Fruit fly (Drosophila melanogaster) whole organism, embryonic: ENCODE data around the gene numb.

Source experiments
- Atf-2 ChIP-seq: fragments of 200-800 bp; sonication (Bioruptor generic); optimal IDR thresholded peaks from 2 replicates; lab custom pipeline; 2016; ENCODE audit warnings: missing biosample characterization, missing genetic modification characterization
- Bgb ChIP-seq: fragments of 200-800 bp; sonication (Bioruptor generic); IDR thresholded peaks from 2 replicates; pipeline ENCODE4 v1.3.6; 2022; ENCODE audit warnings: missing biosample characterization, missing genetic modification characterization; ENCODE audit not compliant: partially characterized antibody
- CG11085 ChIP-seq: fragments of 200-800 bp; sonication (Bioruptor generic); IDR thresholded peaks from 2 replicates; pipeline ENCODE4 v1.3.6; 2022; ENCODE audit warnings: missing biosample characterization, missing genetic modification characterization
- CG11695 ChIP-seq: fragments of 200-800 bp; sonication (Bioruptor generic); IDR thresholded peaks from 3 replicates; pipeline ENCODE4 v1.3.6; 2022; ENCODE audit warnings: missing biosample characterization, missing genetic modification characterization
- CG12155 ChIP-seq: fragments of 200-800 bp; sonication (Bioruptor generic); optimal IDR thresholded peaks from 3 replicates; lab custom pipeline; 2016; ENCODE audit warnings: missing biosample characterization, missing genetic modification characterization
- CG12744 ChIP-seq: fragments of 200-800 bp; sonication (Bioruptor generic); optimal IDR thresholded peaks from 2 replicates; lab custom pipeline; 2016; ENCODE audit warnings: missing biosample characterization, missing genetic modification characterization
- CG13894 ChIP-seq: fragments of 200-800 bp; sonication (Bioruptor generic); optimal IDR thresholded peaks from 3 replicates; lab custom pipeline; 2018; ENCODE audit warnings: missing biosample characterization, mild to moderate bottlenecking, missing genetic modification characterization, moderate library complexity
- CG14965 ChIP-seq: fragments of 200-800 bp; sonication (Bioruptor generic); optimal IDR thresholded peaks from 2 replicates; lab custom pipeline; 2016; ENCODE audit warnings: missing biosample characterization, missing genetic modification characterization, borderline replicate concordance
- CG15011 ChIP-seq: fragments of 200-800 bp; sonication (Bioruptor generic); optimal IDR thresholded peaks from 3 replicates; lab custom pipeline; 2018; ENCODE audit warnings: missing biosample characterization, mild to moderate bottlenecking, missing genetic modification characterization
- CG15479 ChIP-seq: fragments of 200-800 bp; sonication (Bioruptor generic); optimal IDR thresholded peaks from 3 replicates; lab custom pipeline; 2019; ENCODE audit warnings: missing biosample characterization, mild to moderate bottlenecking, missing genetic modification characterization, moderate library complexity
- CG16779 ChIP-seq: fragments of 200-800 bp; sonication (Bioruptor generic); IDR thresholded peaks from 2 replicates; pipeline ENCODE4 v1.3.6; 2022; ENCODE audit warnings: missing biosample characterization, missing genetic modification characterization
- CG2202 ChIP-seq: fragments of 200-800 bp; sonication (Bioruptor generic); optimal IDR thresholded peaks from 2 replicates; lab custom pipeline; 2018; ENCODE audit warnings: missing biosample characterization, mild to moderate bottlenecking, missing genetic modification characterization
- CG30403 ChIP-seq: fragments of 200-800 bp; sonication (Bioruptor generic); optimal IDR thresholded peaks from 3 replicates; lab custom pipeline; 2016; ENCODE audit warnings: missing biosample characterization, missing genetic modification characterization
- CG3163 ChIP-seq: fragments of 200-800 bp; sonication (Bioruptor generic); optimal IDR thresholded peaks from 3 replicates; lab custom pipeline; 2016; ENCODE audit warnings: missing biosample characterization, missing genetic modification characterization
- CG32532 ChIP-seq: fragments of 200-800 bp; sonication (Bioruptor generic); IDR thresholded peaks from 2 replicates; pipeline ENCODE4 v1.3.6; 2022; ENCODE audit warnings: missing biosample characterization, missing genetic modification characterization
- CG6175 ChIP-seq: fragments of 200-800 bp; sonication (Bioruptor generic); IDR thresholded peaks from 3 replicates; pipeline ENCODE4 v1.3.6; 2022; ENCODE audit warnings: missing biosample characterization, missing genetic modification characterization
- CG8388 ChIP-seq: fragments of 200-800 bp; sonication (Bioruptor generic); optimal IDR thresholded peaks from 2 replicates; lab custom pipeline; 2019; ENCODE audit warnings: missing biosample characterization, mild to moderate bottlenecking, missing genetic modification characterization, moderate library complexity
- Dad ChIP-seq: fragments of 200-800 bp; sonication (Bioruptor generic); optimal IDR thresholded peaks from 3 replicates; lab custom pipeline; 2016; ENCODE audit warnings: missing biosample characterization, missing genetic modification characterization
- Deaf1 ChIP-seq: fragments of 200-800 bp; optimal IDR thresholded peaks from 3 replicates; lab custom pipeline; 2019; ENCODE audit warnings: missing biosample characterization, mild to moderate bottlenecking, missing genetic modification characterization, moderate library complexity
- Dip3 ChIP-seq: fragments of 200-800 bp; sonication (Bioruptor generic); optimal IDR thresholded peaks from 3 replicates; lab custom pipeline; 2016; ENCODE audit warnings: missing biosample characterization, missing genetic modification characterization
- Eip74EF ChIP-seq, 2 experiments: fragments of 200-800 bp in 1 of 2; fragments of >200 bp in 1 of 2; sonication (Bioruptor generic) in 1 of 2; optimal IDR thresholded peaks; 2 replicates each; lab custom pipeline; 2017 to 2019; ENCODE audit warnings: missing biosample characterization in 2 of 2, missing genetic modification characterization in 2 of 2, mild to moderate bottlenecking in 1 of 2, moderate library complexity in 1 of 2
- Ets65A ChIP-seq: fragments of 200-800 bp; sonication (Bioruptor generic); peaks from one replicate; lab custom pipeline; 2016; ENCODE audit warnings: missing biosample characterization, missing genetic modification characterization
- HmgZ ChIP-seq: fragments of 200-800 bp; sonication (Bioruptor generic); optimal IDR thresholded peaks from 2 replicates; lab custom pipeline; 2018; ENCODE audit warnings: missing biosample characterization, mild to moderate bottlenecking, missing genetic modification characterization
- Jarid2 ChIP-seq: fragments of 200-800 bp; sonication (Bioruptor generic); optimal IDR thresholded peaks from 3 replicates; lab custom pipeline; 2017; ENCODE audit warnings: mild to moderate bottlenecking, missing biosample characterization, missing genetic modification reagents, missing genetic modification characterization
- Myb ChIP-seq: fragments of 200-800 bp; sonication (Bioruptor generic); optimal IDR thresholded peaks from 2 replicates; lab custom pipeline; 2016; ENCODE audit warnings: missing biosample characterization, missing genetic modification characterization
- Rx ChIP-seq: fragments of 200-800 bp; sonication (Bioruptor generic); IDR thresholded peaks from 2 replicates; pipeline ENCODE4 v1.3.6; 2022; ENCODE audit warnings: missing biosample characterization, missing genetic modification characterization
- Sry-β ChIP-seq: fragments of 200-800 bp; sonication (Bioruptor generic); optimal IDR thresholded peaks from 2 replicates; lab custom pipeline; 2018; ENCODE audit warnings: missing biosample characterization, mild to moderate bottlenecking, missing genetic modification characterization, moderate library complexity
- Trl ChIP-seq, 3 experiments: fragments of >200 bp in 2 of 3; fragments of 200-800 bp in 1 of 3; sonication (Bioruptor generic) in 1 of 3; optimal IDR thresholded peaks; 2 replicates in 1 of 3; 3 replicates in 2 of 3; lab custom pipeline; 2016 to 2017; ENCODE audit warnings: missing biosample characterization in 1 of 3, missing genetic modification characterization in 1 of 3
- abd-A ChIP-seq: fragments of 200-800 bp; sonication (Bioruptor generic); optimal IDR thresholded peaks from 3 replicates; lab custom pipeline; 2019; ENCODE audit warnings: missing biosample characterization, mild to moderate bottlenecking, missing genetic modification characterization, moderate library complexity
- ato ChIP-seq: fragments of 200-800 bp; sonication (Bioruptor generic); IDR thresholded peaks from 2 replicates; pipeline ENCODE4 v1.3.6; 2022; ENCODE audit warnings: missing biosample characterization, missing genetic modification characterization; ENCODE audit not compliant: partially characterized antibody
- az2 ChIP-seq: fragments of 200-800 bp; sonication (Bioruptor generic); optimal IDR thresholded peaks from 3 replicates; lab custom pipeline; 2016; ENCODE audit warnings: missing biosample characterization, missing genetic modification characterization
- caup ChIP-seq: fragments of 200-800 bp; sonication (Bioruptor generic); optimal IDR thresholded peaks from 3 replicates; lab custom pipeline; 2017; ENCODE audit warnings: missing biosample characterization, mild to moderate bottlenecking, missing genetic modification characterization, moderate library complexity; ENCODE audit not compliant: severe bottlenecking
- ci ChIP-seq: fragments of 200-800 bp; sonication (Bioruptor generic); IDR thresholded peaks from 3 replicates; pipeline ENCODE4 v1.3.6; 2022; ENCODE audit warnings: missing biosample characterization, missing genetic modification characterization
- ems ChIP-seq: fragments of 200-800 bp; sonication (Bioruptor generic); optimal IDR thresholded peaks from 3 replicates; lab custom pipeline; 2016; ENCODE audit warnings: missing biosample characterization, missing genetic modification characterization
- eyg ChIP-seq: fragments of 200-800 bp; sonication (Bioruptor generic); optimal IDR thresholded peaks from 3 replicates; lab custom pipeline; 2016; ENCODE audit warnings: missing biosample characterization, missing genetic modification characterization
- lab ChIP-seq: fragments of 200-800 bp; sonication (Bioruptor generic); optimal IDR thresholded peaks from 3 replicates; lab custom pipeline; 2017; ENCODE audit warnings: missing biosample characterization, missing genetic modification characterization, mild to moderate bottlenecking, moderate library complexity, missing genetic modification reagents
- lov ChIP-seq, 2 experiments: fragments of 200-800 bp in 1 of 2; fragments of >200 bp in 1 of 2; sonication (Bioruptor generic) in 1 of 2; IDR thresholded peaks in 1 of 2; optimal IDR thresholded peaks in 1 of 2; 2 replicates in 1 of 2; 3 replicates in 1 of 2; pipeline versions ENCODE4 v1.3.6 to Lab custom; 2017 to 2022; ENCODE audit warnings: missing biosample characterization in 1 of 2, missing genetic modification characterization in 1 of 2
- mirr ChIP-seq: fragments of 200-800 bp; sonication (Bioruptor generic); optimal IDR thresholded peaks from 3 replicates; lab custom pipeline; 2018; ENCODE audit warnings: missing biosample characterization, mild to moderate bottlenecking, missing genetic modification characterization
- otp ChIP-seq: fragments of 200-800 bp; sonication (Bioruptor generic); IDR thresholded peaks from 3 replicates; pipeline ENCODE4, ENCODE4 v1.3.6; 2022; ENCODE audit warnings: missing biosample characterization, missing genetic modification characterization
- rib ChIP-seq: fragments of 200-800 bp; sonication (Bioruptor generic); IDR thresholded peaks from 2 replicates; pipeline ENCODE4 v1.3.6; 2022; ENCODE audit warnings: missing biosample characterization, missing genetic modification characterization
- sob ChIP-seq: fragments of 200-800 bp; sonication (Bioruptor generic); IDR thresholded peaks from 2 replicates; pipeline ENCODE4 v1.3.6; 2022; ENCODE audit warnings: missing biosample characterization, missing genetic modification characterization
- sug ChIP-seq: fragments of 200-800 bp; optimal IDR thresholded peaks from 2 replicates; lab custom pipeline; 2019; ENCODE audit warnings: missing biosample characterization, mild to moderate bottlenecking, missing genetic modification characterization, moderate library complexity
- tna ChIP-seq: fragments of 200-800 bp; sonication (Bioruptor generic); IDR thresholded peaks from 2 replicates; pipeline ENCODE4 v1.3.6; 2022; ENCODE audit warnings: missing biosample characterization, missing genetic modification characterization; ENCODE audit not compliant: partially characterized antibody

Gene numb

dm6 chr2L:9415053-9415452 is 22.2 kb upstream of the numb start, which contains the start of gene Shawl:
Shawl (minus strand) TSS chr2L:9415156.
- TF ChIP-seq lab (GFP tag; lab: Kevin White, UChicago): peak; percentile 2
- peak; percentile 14 for TF ChIP-seq CG13894 (tag; lab: Kevin White, UChicago)
- TF ChIP-seq Ets65A (GFP tag; lab: Kevin White, UChicago): peak; percentile 60
- 0 out of 2 replicates have a peak, but pooled peaks have one; percentile 36 for TF ChIP-seq CG16779 (GFP tag; lab: Robert Waterston, UW)
- TF ChIP-seq az2: no peak
- no peak for TF ChIP-seq CG8388
- peak; percentile 47 for TF ChIP-seq abd-A (tag; lab: Kevin White, UChicago)
- TF ChIP-seq Jarid2: peak; percentile 28
- peak; percentile 94 for TF ChIP-seq Deaf1 (tag; lab: Kevin White, UChicago)
- TF ChIP-seq rib (GFP tag; lab: Robert Waterston, UW): 0 out of 2 replicates have a peak, but pooled peaks have one; percentile 19
- TF ChIP-seq Myb (GFP tag; lab: Kevin White, UChicago): no peak

- TF ChIP-seq Sry-β: no peak
- no peak for TF ChIP-seq Atf-2 (GFP tag; lab: Kevin White, UChicago)
- peak; percentile 51 to 54 for TF ChIP-seq Trl (optimal IDR thresholded peaks at IDR 0.05; lab: Kevin White, UChicago)
- TF ChIP-seq Trl (GFP tag; optimal IDR thresholded peaks at IDR 0.05; lab: Kevin White, UChicago): no peak
- TF ChIP-seq sob: 0 out of 2 replicates have a peak, but pooled peaks have one; percentile 9
- no peak for TF ChIP-seq Dip3 (GFP tag; lab: Kevin White, UChicago)
- TF ChIP-seq Deaf1 (tag; lab: Kevin White, UChicago): peak; percentile 90
- TF ChIP-seq CG12155 (GFP tag; lab: Kevin White, UChicago): no peak
- TF ChIP-seq otp (GFP tag; lab: Robert Waterston, UW): 0 out of 3 replicates have a peak, but pooled peaks have one; percentile 6
- TF ChIP-seq Bgb (GFP tag; lab: Robert Waterston, UW): 0 out of 2 replicates have a peak, but pooled peaks have one; percentile 24
- TF ChIP-seq eyg (GFP tag; lab: Kevin White, UChicago): no peak
- TF ChIP-seq CG30403 (GFP tag; lab: Kevin White, UChicago): no peak
- no peak for TF ChIP-seq sug (tag; lab: Kevin White, UChicago)
- TF ChIP-seq CG14965 (GFP tag; lab: Kevin White, UChicago): no peak
- no peak for TF ChIP-seq caup (GFP tag; lab: Kevin White, UChicago)
- no peak for TF ChIP-seq tna
- peak in 1 of 2 experiments; percentile 20 for TF ChIP-seq Eip74EF (GFP tag; optimal IDR thresholded peaks at IDR 0.05; lab: Kevin White, UChicago)
- TF ChIP-seq CG15479 (GFP tag; lab: Kevin White, UChicago): no peak
- TF ChIP-seq CG12744 (GFP tag; lab: Kevin White, UChicago): no peak
- TF ChIP-seq CG6175: no peak
- no peak for TF ChIP-seq CG11695
- no peak for TF ChIP-seq Rx
- TF ChIP-seq ato: 0 out of 2 replicates have a peak, but pooled peaks have one; percentile 11
- no peak for TF ChIP-seq CG2202
- no peak for TF ChIP-seq HmgZ
- TF ChIP-seq CG3163: peak; percentile 79
- no peak for TF ChIP-seq CG32532 (GFP tag; lab: Robert Waterston, UW)
- TF ChIP-seq ems (GFP tag; lab: Kevin White, UChicago): no peak
- TF ChIP-seq CG11085 (GFP tag; lab: Robert Waterston, UW): no peak
- TF ChIP-seq Dad: no peak
- TF ChIP-seq Jarid2: peak; percentile 9
- TF ChIP-seq lov (optimal IDR thresholded peaks at IDR 0.05; lab: Kevin White, UChicago): no peak
- TF ChIP-seq lov (GFP tag; IDR thresholded peaks at IDR 0.05; lab: Robert Waterston, UW): no peak
- TF ChIP-seq ci (GFP tag; lab: Robert Waterston, UW): 0 out of 3 replicates have a peak, but pooled peaks have one; percentile 17
- no peak for TF ChIP-seq CG15011 (GFP tag; lab: Kevin White, UChicago)
- TF ChIP-seq mirr (GFP tag; lab: Kevin White, UChicago): peak; percentile 65
Measured at dm6 chr2L:9416244-9416758, 21.0 kb upstream of the numb start, which contains the start of gene Mco1. Mco1 (plus strand) TSS chr2L:9416588.
